Worm (Caenorhabditis elegans) whole organism, L1 larva: ENCODE measurements around the gene dhgd-1.

Experiments
- dpl-1 ChIP-seq, 3 experiments: fragments of 150-350 bp in 2 of 3; sonication (generic microtip) in 1 of 3; optimal IDR thresholded peaks; 2 replicates each; lab custom pipeline; 2014 to 2017; ENCODE audit warnings: missing biosample characterization in 3 of 3, missing genetic modification characterization in 3 of 3, missing genetic modification reagents in 3 of 3
- dsc-1 ChIP-seq: sonication (generic microtip); optimal IDR thresholded peaks from 2 replicates; lab custom pipeline; 2016; ENCODE audit warnings: mild to moderate bottlenecking, missing genetic modification characterization, missing compliant biosample characterization
- lin-15B ChIP-seq: fragments of 150-350 bp; sonication (generic microtip); optimal IDR thresholded peaks from 3 replicates; lab custom pipeline; 2014; ENCODE audit warnings: missing biosample characterization, missing genetic modification characterization
- snu-23 ChIP-seq: sonication (generic microtip); optimal IDR thresholded peaks from 2 replicates; lab custom pipeline; 2016; ENCODE audit warnings: missing genetic modification characterization, missing compliant biosample characterization

ce11 chrII:11595368-11595996 lies 43.6 kb upstream of the dhgd-1 start, which contains the start of gene gfat-1:
- TF ChIP-seq snu-23 (no peak), dpl-1 (GFP tag; optimal IDR thresholded peaks at IDR 0.05; lab: Kevin White, UChicago) (peak in 1 of 3 experiments; percentile 15), lin-15B (tag; lab: Kevin White, UChicago) (no peak), dsc-1 (no peak)
